Fruit fly (Drosophila melanogaster): ENCODE measurements around the gene CG14402.

CG14402 gene

dm6 chr2L:20807617-20808509 is 41.2 kb upstream of the CG14402 start:
- TF ChIP-seq Hr78 (GFP tag; optimal IDR thresholded peaks at IDR 0.05) (no peak), psq (GFP tag; optimal IDR thresholded peaks at IDR 0.05) (peak; percentile 29), HLH106 (tag; optimal IDR thresholded peaks at IDR 0.05) (peak; percentile 46), sage (GFP tag; optimal IDR thresholded peaks at IDR 0.05) (no peak), h (GFP tag; optimal IDR thresholded peaks at IDR 0.05) (peak; percentile 21), OdsH (GFP tag; optimal IDR thresholded peaks at IDR 0.05) (peak; percentile 32), Sp1 (GFP tag; optimal IDR thresholded peaks at IDR 0.05) (peak; percentile 52), rgr (GFP tag; optimal IDR thresholded peaks at IDR 0.05) (peak; percentile 9), Hnf4 (GFP tag; optimal IDR thresholded peaks at IDR 0.05) (no peak), foxo (GFP tag; optimal IDR thresholded peaks at IDR 0.05) (peak in 1 of 2 experiments; percentile 21)

- TF ChIP-seq Vsx2 (GFP tag; optimal IDR thresholded peaks at IDR 0.05; ENCODE audit: partially characterized antibody) (peak; percentile 25), Abd-B (GFP tag; optimal IDR thresholded peaks at IDR 0.05) (no peak), Hr83 (GFP tag; optimal IDR thresholded peaks at IDR 0.05; ENCODE audit: poor library complexity, severe bottlenecking) (no peak)
These were observed 40.4 kb upstream of the CG14402 start for dm6 chr2L:20808510-20809195.

DNA sequence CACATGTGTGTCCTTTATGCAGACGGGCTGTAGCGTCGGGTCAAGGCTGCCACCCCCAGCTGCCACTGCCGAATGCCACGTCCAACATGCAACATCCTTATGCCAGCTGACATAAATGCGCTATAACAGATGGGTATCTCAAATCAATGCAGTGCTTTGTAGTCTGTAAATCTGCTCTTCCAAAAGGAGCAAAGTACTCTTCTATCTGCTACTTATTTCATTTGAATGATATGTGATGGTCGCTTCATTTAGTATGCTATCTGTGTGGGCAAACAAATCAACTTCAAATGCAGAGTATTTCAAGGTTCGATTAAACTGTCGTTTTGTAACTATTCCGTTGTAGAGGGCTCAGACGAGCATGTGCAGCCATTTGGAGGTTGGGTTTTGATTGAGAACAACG is 39.9 kb upstream of the CG14402 start:
- TF ChIP-seq usp (GFP tag; optimal IDR thresholded peaks at IDR 0.05) (no peak), HLH106 (tag; optimal IDR thresholded peaks at IDR 0.05) (no peak), Abd-B (GFP tag; optimal IDR thresholded peaks at IDR 0.05) (no peak), OdsH (GFP tag; optimal IDR thresholded peaks at IDR 0.05) (no peak), CrebA (GFP tag; optimal IDR thresholded peaks at IDR 0.05; ENCODE audit: borderline replicate concordance) (no peak), tai (GFP tag; optimal IDR thresholded peaks at IDR 0.05) (no peak), Dfd (GFP tag; optimal IDR thresholded peaks at IDR 0.05) (no peak), woc (GFP tag; optimal IDR thresholded peaks at IDR 0.05) (no peak), foxo (GFP tag; optimal IDR thresholded peaks at IDR 0.05) (no peak), br (GFP tag; optimal IDR thresholded peaks at IDR 0.05) (no peak)

- TF ChIP-seq dsf (GFP tag; optimal IDR thresholded peaks at IDR 0.05; ENCODE audit: borderline replicate concordance), result no peak
- TF ChIP-seq Vsx2 (GFP tag; optimal IDR thresholded peaks at IDR 0.05; ENCODE audit: partially characterized antibody), result no peak
- no peak for TF ChIP-seq lola (GFP tag; optimal IDR thresholded peaks at IDR 0.05)
- TF ChIP-seq sv (GFP tag; optimal IDR thresholded peaks at IDR 0.05), result peak; percentile 10
- TF ChIP-seq br (GFP tag; optimal IDR thresholded peaks at IDR 0.05), result no peak
- TF ChIP-seq Hr78 (GFP tag; optimal IDR thresholded peaks at IDR 0.05), result no peak
These were observed 38.0 kb upstream of the CG14402 start for dm6 chr2L:20811039-20811652.

DNA sequence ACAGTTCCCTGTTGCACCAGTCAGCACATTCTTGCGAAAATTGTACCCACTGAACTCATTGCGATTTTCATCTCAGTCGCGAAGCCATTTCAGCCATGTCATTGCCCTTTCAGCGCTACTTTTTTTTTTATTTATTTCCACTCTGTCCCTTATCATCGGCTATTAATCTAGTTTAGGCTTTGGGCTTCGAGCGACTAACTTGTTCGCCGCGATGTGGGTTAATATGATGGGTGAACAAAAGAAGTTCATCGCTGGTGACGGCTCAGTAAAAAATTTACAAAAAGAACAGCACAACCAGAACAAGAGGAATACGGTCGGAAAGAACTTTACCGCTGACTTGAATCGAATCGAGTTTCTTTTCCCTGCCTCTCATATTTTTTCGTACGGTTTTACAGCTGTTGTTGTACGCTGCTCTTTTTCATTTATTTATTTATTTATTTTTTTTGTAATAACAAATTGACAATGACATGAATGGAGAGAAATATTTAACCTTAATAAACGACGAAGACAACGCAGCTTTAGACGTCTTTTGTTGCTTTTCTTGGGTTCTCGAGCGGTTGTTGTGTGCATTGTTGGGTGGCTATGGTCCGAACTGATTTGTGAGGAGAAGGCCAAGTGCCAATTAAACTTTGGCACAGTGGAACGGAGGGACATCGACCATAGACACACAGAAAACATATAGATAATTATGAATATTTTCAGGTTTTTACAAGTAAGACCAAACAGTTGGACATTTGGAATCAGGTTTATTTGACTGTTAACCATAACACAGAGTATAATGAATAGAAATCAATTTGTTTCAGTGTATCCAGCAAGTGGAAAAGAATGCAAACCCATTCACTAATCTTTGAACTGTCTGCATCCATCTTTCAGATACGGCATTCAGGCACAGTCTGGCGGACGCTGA is 36.6 kb upstream of the CG14402 start:
- TF ChIP-seq jim (GFP tag; optimal IDR thresholded peaks at IDR 0.05), result no peak
- no peak for TF ChIP-seq ey (GFP tag; optimal IDR thresholded peaks at IDR 0.05)
- no peak for TF ChIP-seq pan (optimal IDR thresholded peaks at IDR 0.05)
- no peak for TF ChIP-seq sv (GFP tag; optimal IDR thresholded peaks at IDR 0.05)
- TF ChIP-seq dmrt93B (GFP tag; optimal IDR thresholded peaks at IDR 0.05), result no peak

Data from whole organism, wandering third instar larva.